Fruit fly (Drosophila melanogaster): Measurements from ENCODE around the gene CG6664.
A peak's percentile ranks its signal among the peaks of the same experiment; 100 is the strongest.

CG6664 gene

DNA sequence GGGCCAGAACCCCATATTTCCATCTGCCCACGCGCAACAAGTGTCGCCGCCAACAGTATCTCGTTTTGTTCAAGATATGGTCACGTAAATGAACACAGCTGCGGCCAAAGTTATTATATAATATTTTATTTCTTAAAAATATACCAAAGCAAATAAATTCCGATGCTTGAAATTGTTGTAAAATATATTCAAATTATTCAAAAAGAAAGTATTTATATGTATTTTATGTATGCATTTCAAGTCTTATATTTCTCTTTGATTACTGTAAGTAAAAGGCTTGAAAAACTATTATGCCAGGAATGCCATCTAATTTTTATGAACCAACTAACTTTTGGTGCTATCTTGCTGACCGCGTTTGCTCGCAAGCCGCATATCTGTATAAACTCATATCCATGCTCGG, 26.8 kb downstream of the CG6664 start (continued):
- TF ChIP-seq Dad (GFP tag; optimal IDR thresholded peaks at IDR 0.05) = no peak
- TF ChIP-seq tna (GFP tag; IDR thresholded peaks at IDR 0.05; ENCODE audit: partially characterized antibody) = no peak
- no peak for TF ChIP-seq eyg (GFP tag; optimal IDR thresholded peaks at IDR 0.05)
- TF ChIP-seq CG13894 (tag; optimal IDR thresholded peaks at IDR 0.05) = no peak
- peak; percentile 29 for TF ChIP-seq fd96Cb (tag; optimal IDR thresholded peaks at IDR 0.05)
- no peak for TF ChIP-seq pros (GFP tag; optimal IDR thresholded peaks at IDR 0.05)
- peak in 1 of 2 experiments; percentile 9 for TF ChIP-seq Hr78 (GFP tag; optimal IDR thresholded peaks at IDR 0.05)
- TF ChIP-seq Kr (GFP tag; optimal IDR thresholded peaks at IDR 0.05) = no peak
- TF ChIP-seq az2 (GFP tag; optimal IDR thresholded peaks at IDR 0.05) = no peak
- TF ChIP-seq mam (GFP tag; optimal IDR thresholded peaks at IDR 0.05) = no peak
- no peak for TF ChIP-seq amos (GFP tag; IDR thresholded peaks at IDR 0.05; ENCODE audit: partially characterized antibody)
- TF ChIP-seq CG2199 (GFP tag; IDR thresholded peaks at IDR 0.05) = no peak
- no peak for TF ChIP-seq klu (GFP tag; IDR thresholded peaks at IDR 0.05)
- TF ChIP-seq Hey (tag; optimal IDR thresholded peaks at IDR 0.05) = no peak
- no peak for TF ChIP-seq ranshi (GFP tag; IDR thresholded peaks at IDR 0.05)
- no peak for TF ChIP-seq Doc2 (GFP tag; IDR thresholded peaks at IDR 0.05)
- no peak for TF ChIP-seq Bgb (GFP tag; IDR thresholded peaks at IDR 0.05; ENCODE audit: partially characterized antibody)
- no peak for TF ChIP-seq Hmx (GFP tag; optimal IDR thresholded peaks at IDR 0.05)
- TF ChIP-seq dysf (GFP tag; IDR thresholded peaks at IDR 0.05) = peak; percentile 62; the same call in 2 of the 3 replicates
- TF ChIP-seq shn (GFP tag; optimal IDR thresholded peaks at IDR 0.05) = no peak
- TF ChIP-seq dmrt99B (tag; optimal IDR thresholded peaks at IDR 0.05) = peak; percentile 62
- TF ChIP-seq CG6654 (GFP tag; optimal IDR thresholded peaks at IDR 0.05) = no peak
- TF ChIP-seq CG6765 (GFP tag; optimal IDR thresholded peaks at IDR 0.05) = no peak
- no peak for TF ChIP-seq psq (GFP tag; optimal IDR thresholded peaks at IDR 0.05)
- TF ChIP-seq Sox102F (GFP tag; optimal IDR thresholded peaks at IDR 0.05) = no peak
- no peak for TF ChIP-seq CG6683 (GFP tag; optimal IDR thresholded peaks at IDR 0.05)
- TF ChIP-seq CG1529 (GFP tag; optimal IDR thresholded peaks at IDR 0.05) = no peak
- TF ChIP-seq CG13123 (GFP tag; optimal IDR thresholded peaks at IDR 0.05) = no peak
- peak; percentile 39 for TF ChIP-seq CG12659 (GFP tag; optimal IDR thresholded peaks at IDR 0.05)
- TF ChIP-seq CG30020 (tag; optimal IDR thresholded peaks at IDR 0.05) = no peak
- no peak for TF ChIP-seq hkb (optimal IDR thresholded peaks at IDR 0.05)
- TF ChIP-seq hkb (GFP tag; IDR thresholded peaks at IDR 0.05) = peak; percentile 61
- TF ChIP-seq zen2 (GFP tag; IDR thresholded peaks at IDR 0.05; ENCODE audit: partially characterized antibody) = no peak
- no peak for TF ChIP-seq CG5953 (GFP tag; IDR thresholded peaks at IDR 0.05)
- no peak for TF ChIP-seq jumu (GFP tag; optimal IDR thresholded peaks at IDR 0.05)
- no peak for TF ChIP-seq CG4282 (GFP tag; optimal IDR thresholded peaks at IDR 0.05)
- no peak for TF ChIP-seq lov (optimal IDR thresholded peaks at IDR 0.05)
- TF ChIP-seq lov (GFP tag; IDR thresholded peaks at IDR 0.05) = no peak
- no peak for TF ChIP-seq stc (GFP tag; IDR thresholded peaks at IDR 0.05)
- no peak for TF ChIP-seq aop (GFP tag; IDR thresholded peaks at IDR 0.05)
- no peak for TF ChIP-seq CG2116 (GFP tag; optimal IDR thresholded peaks at IDR 0.05)
- TF ChIP-seq CG17912 (GFP tag; optimal IDR thresholded peaks at IDR 0.05) = no peak
- TF ChIP-seq CG31388 (GFP tag; optimal IDR thresholded peaks at IDR 0.05) = no peak
- peak; percentile 24 for TF ChIP-seq sug (tag; optimal IDR thresholded peaks at IDR 0.05)
- no peak for TF ChIP-seq fru (optimal IDR thresholded peaks at IDR 0.05)
- TF ChIP-seq CoRest (tag; optimal IDR thresholded peaks at IDR 0.05) = no peak
- TF ChIP-seq CG34376 (GFP tag; optimal IDR thresholded peaks at IDR 0.05) = no peak
- TF ChIP-seq CG30431 (GFP tag; optimal IDR thresholded peaks at IDR 0.05) = no peak
- no peak for TF ChIP-seq Sox100B (GFP tag; optimal IDR thresholded peaks at IDR 0.05)
- TF ChIP-seq CG10321 (GFP tag; IDR thresholded peaks at IDR 0.05) = no peak
- peak; percentile 45 for TF ChIP-seq CG30403 (GFP tag; optimal IDR thresholded peaks at IDR 0.05)
- TF ChIP-seq CG11504 (tag; optimal IDR thresholded peaks at IDR 0.05) = no peak
- TF ChIP-seq CG11093 (GFP tag; IDR thresholded peaks at IDR 0.05) = no peak
